Worm (Caenorhabditis elegans) whole organism, late embryonic: ENCODE measurements around the gene C50A2.3.
A peak's percentile ranks its signal among the peaks of the same experiment; 100 is the strongest.
"Not testable (repeated sequence)": the region's sequence is repeated elsewhere in the genome, so short reads cannot be mapped to it uniquely, and the experiment has no call there.

Source experiments
- C08G9.2 ChIP-seq: sonication (generic microtip); optimal IDR thresholded peaks from 2 replicates; lab custom pipeline; 2016; ENCODE audit warnings: mild to moderate bottlenecking, missing genetic modification characterization, moderate library complexity, missing compliant biosample characterization
- T23F11.4 ChIP-seq: fragments of 200-800 bp; sonication (Bioruptor generic); optimal IDR thresholded peaks from 2 replicates; lab custom pipeline; 2018; ENCODE audit warnings: mild to moderate bottlenecking, missing genetic modification characterization, missing compliant biosample characterization
- Y22D7AL.16 ChIP-seq: sonication (generic microtip); optimal IDR thresholded peaks from 2 replicates; lab custom pipeline; 2016; ENCODE audit warnings: missing genetic modification characterization, missing compliant biosample characterization
- ahr-1 ChIP-seq: sonication (generic microtip); optimal IDR thresholded peaks from 2 replicates; lab custom pipeline; 2016; ENCODE audit warnings: missing genetic modification characterization, missing compliant biosample characterization
- ama-1 ChIP-seq: fragments of 150-350 bp; optimal IDR thresholded peaks from 2 replicates; lab custom pipeline; 2014
- ceh-34 ChIP-seq: sonication (generic microtip); optimal IDR thresholded peaks from 2 replicates; lab custom pipeline; 2016; ENCODE audit warnings: mild to moderate bottlenecking, missing genetic modification characterization, missing compliant biosample characterization
- ceh-48 ChIP-seq: sonication (generic microtip); optimal IDR thresholded peaks from 2 replicates; lab custom pipeline; 2016; ENCODE audit warnings: missing genetic modification characterization, inconsistent platforms, missing compliant biosample characterization
- ceh-6 ChIP-seq: fragments of 200-800 bp; sonication (Bioruptor generic); optimal IDR thresholded peaks from 2 replicates; lab custom pipeline; 2018; ENCODE audit warnings: mild to moderate bottlenecking, missing genetic modification characterization, missing compliant biosample characterization
- che-1 ChIP-seq: sonication (generic microtip); optimal IDR thresholded peaks from 2 replicates; lab custom pipeline; 2016; ENCODE audit warnings: mild to moderate bottlenecking, missing genetic modification characterization, missing compliant biosample characterization
- dmd-4 ChIP-seq: sonication (generic microtip); optimal IDR thresholded peaks from 2 replicates; lab custom pipeline; 2016; ENCODE audit warnings: borderline replicate concordance, missing genetic modification characterization, missing compliant biosample characterization
- dve-1 ChIP-seq: sonication (generic microtip); optimal IDR thresholded peaks from 2 replicates; lab custom pipeline; 2017; ENCODE audit warnings: antibody characterized with exemption, mild to moderate bottlenecking, missing genetic modification characterization, missing compliant biosample characterization
- elt-2 ChIP-seq: sonication (generic microtip); optimal IDR thresholded peaks from 2 replicates; lab custom pipeline; 2016; ENCODE audit warnings: missing genetic modification reagents, missing genetic modification characterization, missing compliant biosample characterization
- hlh-13 ChIP-seq: fragments of 200-800 bp; sonication (Bioruptor generic); optimal IDR thresholded peaks from 2 replicates; lab custom pipeline; 2018; ENCODE audit warnings: mild to moderate bottlenecking, missing genetic modification characterization, missing compliant biosample characterization
- hlh-30 ChIP-seq: sonication (generic microtip); optimal IDR thresholded peaks from 2 replicates; lab custom pipeline; 2017; ENCODE audit warnings: antibody characterized with exemption, missing genetic modification characterization, missing compliant biosample characterization; ENCODE audit not compliant: insufficient read depth
- hlh-6 ChIP-seq: sonication (generic microtip); optimal IDR thresholded peaks from 2 replicates; lab custom pipeline; 2016; ENCODE audit warnings: missing genotype, missing genetic modification characterization, missing compliant biosample characterization
- lim-6 ChIP-seq: sonication (generic microtip); optimal IDR thresholded peaks from 2 replicates; lab custom pipeline; 2016; ENCODE audit warnings: missing genetic modification characterization, missing compliant biosample characterization
- mec-3 ChIP-seq: sonication (generic microtip); optimal IDR thresholded peaks from 2 replicates; lab custom pipeline; 2016; ENCODE audit warnings: borderline replicate concordance, missing genetic modification characterization, missing compliant biosample characterization
- nfya-1 ChIP-seq: sonication (generic microtip); optimal IDR thresholded peaks from 2 replicates; lab custom pipeline; 2017; ENCODE audit warnings: missing genetic modification characterization, mild to moderate bottlenecking, missing compliant biosample characterization, antibody characterized with exemption, moderate library complexity
- odd-2 ChIP-seq: sonication (generic microtip); optimal IDR thresholded peaks from 2 replicates; lab custom pipeline; 2017; ENCODE audit warnings: antibody characterized with exemption, mild to moderate bottlenecking, missing genetic modification characterization, missing compliant biosample characterization
- pag-3 ChIP-seq: sonication (generic microtip); optimal IDR thresholded peaks from 2 replicates; lab custom pipeline; 2016; ENCODE audit warnings: missing compliant biosample characterization, missing genetic modification characterization, borderline replicate concordance
- pat-9 ChIP-seq: fragments of 200-800 bp; sonication (Bioruptor generic); optimal IDR thresholded peaks from 2 replicates; lab custom pipeline; 2018; ENCODE audit warnings: mild to moderate bottlenecking, missing genetic modification characterization, moderate library complexity, missing compliant biosample characterization
- pqm-1 ChIP-seq: sonication (generic microtip); optimal IDR thresholded peaks from 2 replicates; lab custom pipeline; 2016; ENCODE audit warnings: missing genetic modification characterization, missing compliant biosample characterization
- pros-1 ChIP-seq: fragments of 150-350 bp; optimal IDR thresholded peaks from 2 replicates; lab custom pipeline; 2014; ENCODE audit warnings: missing biosample characterization, missing genetic modification reagents, missing genetic modification characterization
- ref-2 ChIP-seq: sonication (generic microtip); optimal IDR thresholded peaks from 2 replicates; lab custom pipeline; 2016; ENCODE audit warnings: missing genetic modification characterization, missing compliant biosample characterization
- rnt-1 ChIP-seq: sonication (generic microtip); optimal IDR thresholded peaks from 2 replicates; lab custom pipeline; 2016; ENCODE audit warnings: missing genetic modification characterization, missing compliant biosample characterization
- sox-4 ChIP-seq: sonication (generic microtip); optimal IDR thresholded peaks from 2 replicates; lab custom pipeline; 2017; ENCODE audit warnings: mild to moderate bottlenecking, missing genetic modification characterization, inconsistent platforms, missing compliant biosample characterization
- ttx-3 ChIP-seq: sonication (generic microtip); optimal IDR thresholded peaks from 2 replicates; lab custom pipeline; 2016; ENCODE audit warnings: missing genetic modification reagents, missing genetic modification characterization, missing compliant biosample characterization
- unc-3 ChIP-seq, 2 experiments: fragments of 200-800 bp in 1 of 2; sonication (Bioruptor generic) in 1 of 2; sonication (generic microtip) in 1 of 2; conservative IDR thresholded peaks in 1 of 2; optimal IDR thresholded peaks in 1 of 2; 2 replicates each; pipeline versions ENCODE4 v1.3.6 to Lab custom; 2016 to 2022; ENCODE audit warnings: missing compliant biosample characterization in 2 of 2, missing genetic modification characterization in 2 of 2, missing genetic modification reagents in 1 of 2
- unc-42 ChIP-seq: sonication (generic microtip); optimal IDR thresholded peaks from 2 replicates; lab custom pipeline; 2016; ENCODE audit warnings: missing genotype, missing genetic modification characterization, missing compliant biosample characterization
- unc-55 ChIP-seq: sonication (generic microtip); optimal IDR thresholded peaks from 2 replicates; lab custom pipeline; 2017; ENCODE audit warnings: missing biosample characterization, missing genetic modification reagents, missing genetic modification characterization
- unc-86 ChIP-seq: sonication (generic microtip); optimal IDR thresholded peaks from 2 replicates; lab custom pipeline; 2016; ENCODE audit warnings: missing genetic modification characterization, missing compliant biosample characterization

C50A2.3 gene

ce11 chrIV:1182292-1182691 is 24.5 kb upstream of the C50A2.3 start, which contains the start of gene rmif-2:
Gene rmif-2 (plus strand): TSS chrIV:1182592.
- not testable (repeated sequence) for TF ChIP-seq unc-3 (GFP tag; conservative IDR thresholded peaks at IDR 0.05; lab: Robert Waterston, UW); unc-3 (tag; optimal IDR thresholded peaks at IDR 0.05; lab: Kevin White, UChicago); hlh-13 (GFP tag; lab: Kevin White, UChicago); Y22D7AL.16 (tag; lab: Kevin White, UChicago)
- TF ChIP-seq, all 69 proteins: peak for 0; not testable (repeated sequence) for 69

DNA sequence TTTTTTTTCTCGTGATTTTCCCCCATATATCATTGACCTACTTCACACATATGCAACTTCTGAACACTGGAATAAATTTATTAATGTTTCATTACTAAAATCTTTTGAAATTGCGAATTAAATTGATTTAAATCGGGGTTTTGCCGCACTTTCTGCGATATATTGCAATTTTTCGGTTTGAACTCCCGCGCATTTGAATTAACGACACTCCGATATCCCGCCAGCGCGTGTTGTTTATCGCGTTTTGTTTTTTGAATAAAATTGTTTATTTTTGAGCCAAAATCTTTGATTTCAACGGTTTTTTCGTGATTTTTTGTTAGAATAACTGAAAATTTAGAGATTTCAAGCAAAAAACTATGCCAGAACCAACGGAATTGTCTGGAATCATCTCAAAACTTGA is 19.9 kb upstream of the C50A2.3 start, which contains the start of gene Y104H12D.2:
TSS of gene Y104H12D.2 (plus strand) at position 340 of the 400 bp plus-strand sequence.
- TF ChIP-seq pag-3 (tag; lab: Kevin White, UChicago) (no peak), unc-42 (tag; lab: Kevin White, UChicago) (peak; percentile 32)

ce11 chrIV:1176613-1177012 is 18.8 kb upstream of the C50A2.3 start:
- TF ChIP-seq ceh-34 (no peak), unc-3 (GFP tag; conservative IDR thresholded peaks at IDR 0.05; lab: Robert Waterston, UW) (no peak), unc-3 (tag; optimal IDR thresholded peaks at IDR 0.05; lab: Kevin White, UChicago) (no peak), hlh-30 (tag; lab: Kevin White, UChicago) (no peak), hlh-6 (no peak), elt-2 (tag; lab: Kevin White, UChicago) (no peak), ahr-1 (tag; lab: Kevin White, UChicago) (no peak)

DNA sequence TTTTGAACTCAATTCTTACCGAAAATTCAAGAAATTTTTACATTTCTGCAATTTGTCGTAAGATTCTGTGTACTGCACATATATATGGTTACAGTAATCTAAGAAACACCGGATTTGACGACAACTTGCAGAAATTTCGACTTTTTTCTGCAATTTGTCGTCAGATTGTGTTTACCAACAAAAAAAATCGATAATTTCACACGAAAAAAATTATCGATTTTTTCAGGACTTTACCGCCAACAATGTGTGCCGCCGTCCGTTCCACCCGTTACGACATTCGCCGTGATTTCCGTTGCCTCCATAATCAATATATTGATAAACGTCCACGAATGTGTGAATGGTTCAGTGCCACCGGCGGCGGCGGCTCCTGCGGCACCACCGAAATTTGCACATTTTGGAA is 16.6 kb upstream of the C50A2.3 start:
- TF ChIP-seq ref-2 = no peak
- TF ChIP-seq unc-55 = no peak
- TF ChIP-seq nfya-1 (tag; lab: Kevin White, UChicago) = no peak
- no peak for TF ChIP-seq dmd-4 (tag; lab: Kevin White, UChicago)

ce11 chrIV:1170408-1170807 is 12.6 kb upstream of the C50A2.3 start, which contains the start of gene cec-2:
Gene cec-2 (plus strand): TSS chrIV:1170708.
- no peak for TF ChIP-seq T23F11.4 (GFP tag; lab: Kevin White, UChicago)
- TF ChIP-seq pat-9 = no peak
- no peak for TF ChIP-seq ttx-3 (tag; lab: Kevin White, UChicago)
- no peak for TF ChIP-seq ceh-48 (tag; lab: Kevin White, UChicago)
- TF ChIP-seq unc-86 (tag; lab: Kevin White, UChicago) = no peak
- TF ChIP-seq mec-3 (tag; lab: Kevin White, UChicago) = no peak
- TF ChIP-seq C08G9.2 (tag; lab: Kevin White, UChicago) = no peak
- no peak for TF ChIP-seq ceh-6 (GFP tag; lab: Kevin White, UChicago)
- TF ChIP-seq odd-2 = no peak
- no peak for TF ChIP-seq sox-4 (tag; lab: Kevin White, UChicago)
- no peak for TF ChIP-seq pqm-1 (tag; lab: Kevin White, UChicago)
- no peak for TF ChIP-seq lim-6 (tag; lab: Kevin White, UChicago)
- TF ChIP-seq che-1 (tag; lab: Kevin White, UChicago) = no peak
- TF ChIP-seq elt-2 (tag; lab: Kevin White, UChicago) = no peak
- no peak for TF ChIP-seq ama-1

DNA sequence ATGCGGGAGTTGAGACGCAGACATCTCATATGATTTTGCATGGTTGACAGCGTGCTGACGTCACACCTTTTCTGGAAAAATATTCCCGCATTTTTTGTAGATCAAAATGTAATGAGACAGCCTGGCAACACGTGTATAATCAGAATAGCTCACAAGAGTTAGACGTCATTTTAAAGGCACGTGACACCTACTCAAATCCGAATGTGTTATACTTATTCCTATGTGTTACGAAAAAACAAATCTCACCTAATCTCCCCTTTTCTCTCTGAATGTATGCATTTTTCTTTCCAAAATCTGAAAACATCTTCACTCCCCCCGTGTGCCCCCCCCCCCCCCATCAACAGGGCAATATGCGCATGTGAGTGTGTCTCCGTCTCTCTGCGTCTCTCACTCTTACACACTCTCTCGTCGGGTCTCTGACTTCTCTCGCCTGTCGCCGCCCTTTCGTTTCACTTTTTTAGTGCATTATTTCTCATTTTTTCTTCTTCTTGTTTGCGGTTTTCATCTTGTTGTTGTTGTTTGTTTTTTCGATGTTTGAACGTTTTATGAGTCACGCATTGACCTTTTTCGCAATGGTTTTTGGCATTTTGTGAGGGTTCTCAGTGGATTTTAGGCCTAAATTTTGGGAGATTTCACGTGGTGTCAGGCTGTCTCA is 10.6 kb upstream of the C50A2.3 start:
- TF ChIP-seq nfya-1 (tag; lab: Kevin White, UChicago) (peak; percentile 20), rnt-1 (tag; lab: Kevin White, UChicago) (peak; percentile 1), unc-55 (peak; percentile 20), hlh-30 (tag; lab: Kevin White, UChicago) (peak; percentile 67), dve-1 (no peak), pros-1 (tag; lab: Kevin White, UChicago) (peak; percentile 5)
